Worm (Caenorhabditis elegans) whole organism, late embryonic: ENCODE results near the gene Y38H6C.25.
A peak's percentile ranks its signal among the peaks of the same experiment; 100 is the strongest.

Experiments
- F13H6.1 ChIP-seq: sonication (generic microtip); optimal IDR thresholded peaks from 2 replicates; lab custom pipeline; 2016; ENCODE audit warnings: missing genetic modification characterization, missing compliant biosample characterization
- K02D7.2 ChIP-seq: sonication (generic microtip); optimal IDR thresholded peaks from 2 replicates; lab custom pipeline; 2017; ENCODE audit warnings: mild to moderate bottlenecking, missing genetic modification characterization, missing compliant biosample characterization
- Y22D7AL.16 ChIP-seq: sonication (generic microtip); optimal IDR thresholded peaks from 2 replicates; lab custom pipeline; 2016; ENCODE audit warnings: missing genetic modification characterization, missing compliant biosample characterization
- ahr-1 ChIP-seq: sonication (generic microtip); optimal IDR thresholded peaks from 2 replicates; lab custom pipeline; 2016; ENCODE audit warnings: missing genetic modification characterization, missing compliant biosample characterization
- ama-1 ChIP-seq: fragments of 150-350 bp; optimal IDR thresholded peaks from 2 replicates; lab custom pipeline; 2014
- ceh-19 ChIP-seq: fragments of 200-800 bp; sonication (Bioruptor generic); optimal IDR thresholded peaks from 2 replicates; lab custom pipeline; 2018; ENCODE audit warnings: mild to moderate bottlenecking, missing genetic modification characterization, missing compliant biosample characterization
- ceh-2 ChIP-seq: sonication (generic microtip); optimal IDR thresholded peaks from 2 replicates; lab custom pipeline; 2016; ENCODE audit warnings: missing genotype, missing genetic modification characterization, missing compliant biosample characterization
- ceh-30 ChIP-seq: fragments of 150-350 bp; optimal IDR thresholded peaks from 2 replicates; lab custom pipeline; 2014; ENCODE audit warnings: missing biosample characterization, missing genetic modification characterization
- ceh-48 ChIP-seq: sonication (generic microtip); optimal IDR thresholded peaks from 2 replicates; lab custom pipeline; 2016; ENCODE audit warnings: missing genetic modification characterization, inconsistent platforms, missing compliant biosample characterization
- che-1 ChIP-seq: sonication (generic microtip); optimal IDR thresholded peaks from 2 replicates; lab custom pipeline; 2016; ENCODE audit warnings: mild to moderate bottlenecking, missing genetic modification characterization, missing compliant biosample characterization
- elt-2 ChIP-seq: sonication (generic microtip); optimal IDR thresholded peaks from 2 replicates; lab custom pipeline; 2016; ENCODE audit warnings: missing genetic modification reagents, missing genetic modification characterization, missing compliant biosample characterization
- ets-4 ChIP-seq: sonication (generic microtip); optimal IDR thresholded peaks from 2 replicates; lab custom pipeline; 2016; ENCODE audit warnings: missing genetic modification characterization, missing compliant biosample characterization
- eyg-1 ChIP-seq: sonication (generic microtip); optimal IDR thresholded peaks from 2 replicates; lab custom pipeline; 2016; ENCODE audit warnings: missing genotype, missing genetic modification characterization, missing compliant biosample characterization
- fax-1 ChIP-seq: sonication (generic microtip); optimal IDR thresholded peaks from 2 replicates; lab custom pipeline; 2016; ENCODE audit warnings: missing genotype, missing genetic modification characterization, missing compliant biosample characterization
- fkh-10 ChIP-seq: fragments of 150-350 bp; optimal IDR thresholded peaks from 2 replicates; lab custom pipeline; 2014; ENCODE audit warnings: missing biosample characterization, missing genetic modification reagents, missing genetic modification characterization
- hlh-13 ChIP-seq: fragments of 200-800 bp; sonication (Bioruptor generic); optimal IDR thresholded peaks from 2 replicates; lab custom pipeline; 2018; ENCODE audit warnings: mild to moderate bottlenecking, missing genetic modification characterization, missing compliant biosample characterization
- hlh-6 ChIP-seq: sonication (generic microtip); optimal IDR thresholded peaks from 2 replicates; lab custom pipeline; 2016; ENCODE audit warnings: missing genotype, missing genetic modification characterization, missing compliant biosample characterization
- hlh-8 ChIP-seq: sonication (generic microtip); optimal IDR thresholded peaks from 2 replicates; lab custom pipeline; 2016; ENCODE audit warnings: missing genotype, missing genetic modification characterization, missing compliant biosample characterization
- nhr-11 ChIP-seq: fragments of 150-350 bp; optimal IDR thresholded peaks from 2 replicates; lab custom pipeline; 2014; ENCODE audit warnings: missing biosample characterization, missing genetic modification characterization
- odd-2 ChIP-seq: sonication (generic microtip); optimal IDR thresholded peaks from 2 replicates; lab custom pipeline; 2017; ENCODE audit warnings: antibody characterized with exemption, mild to moderate bottlenecking, missing genetic modification characterization, missing compliant biosample characterization
- pag-3 ChIP-seq: sonication (generic microtip); optimal IDR thresholded peaks from 2 replicates; lab custom pipeline; 2016; ENCODE audit warnings: missing compliant biosample characterization, missing genetic modification characterization, borderline replicate concordance
- pqm-1 ChIP-seq: sonication (generic microtip); optimal IDR thresholded peaks from 2 replicates; lab custom pipeline; 2016; ENCODE audit warnings: missing genetic modification characterization, missing compliant biosample characterization
- pros-1 ChIP-seq: fragments of 150-350 bp; optimal IDR thresholded peaks from 2 replicates; lab custom pipeline; 2014; ENCODE audit warnings: missing biosample characterization, missing genetic modification reagents, missing genetic modification characterization
- rnt-1 ChIP-seq: sonication (generic microtip); optimal IDR thresholded peaks from 2 replicates; lab custom pipeline; 2016; ENCODE audit warnings: missing genetic modification characterization, missing compliant biosample characterization
- sdc-2 ChIP-seq: sonication (generic microtip); optimal IDR thresholded peaks from 2 replicates; lab custom pipeline; 2016; ENCODE audit warnings: missing genotype, missing genetic modification characterization, missing compliant biosample characterization
- sox-2 ChIP-seq: fragments of 200-800 bp; sonication (Bioruptor generic); IDR thresholded peaks from 2 replicates; pipeline ENCODE4 v1.3.6; 2022; ENCODE audit warnings: missing genetic modification reagents, missing genetic modification characterization, missing compliant biosample characterization
- syd-9 ChIP-seq: sonication (generic microtip); optimal IDR thresholded peaks from 2 replicates; lab custom pipeline; 2016; ENCODE audit warnings: mild to moderate bottlenecking, missing genetic modification characterization, moderate library complexity, missing compliant biosample characterization
- tbx-7 ChIP-seq: sonication (generic microtip); optimal IDR thresholded peaks from 2 replicates; lab custom pipeline; 2016; ENCODE audit warnings: missing genotype, missing genetic modification characterization, missing compliant biosample characterization
- unc-42 ChIP-seq: sonication (generic microtip); optimal IDR thresholded peaks from 2 replicates; lab custom pipeline; 2016; ENCODE audit warnings: missing genotype, missing genetic modification characterization, missing compliant biosample characterization
- unc-86 ChIP-seq: sonication (generic microtip); optimal IDR thresholded peaks from 2 replicates; lab custom pipeline; 2016; ENCODE audit warnings: missing genetic modification characterization, missing compliant biosample characterization
- zip-5 ChIP-seq: sonication (generic microtip); optimal IDR thresholded peaks from 2 replicates; lab custom pipeline; 2016; ENCODE audit warnings: missing genetic modification characterization, missing compliant biosample characterization
- ztf-16 ChIP-seq: sonication (generic microtip); optimal IDR thresholded peaks from 2 replicates; lab custom pipeline; 2017; ENCODE audit warnings: missing genetic modification characterization, missing compliant biosample characterization

The Y38H6C.25 gene

ce11 chrV:20522219-20522618, 3.2 kb downstream of the Y38H6C.25 start, which contains the start of the genes Y38H6C.9 and fbxa-150:
Gene Y38H6C.9 (minus strand): TSS chrV:20522270.
Gene fbxa-150 (plus strand): TSS chrV:20522598.
- no peak for TF ChIP-seq rnt-1 (tag; lab: Kevin White, UChicago)
- no peak for TF ChIP-seq Y22D7AL.16 (tag; lab: Kevin White, UChicago)
- TF ChIP-seq unc-86 (tag; lab: Kevin White, UChicago) = no peak
- TF ChIP-seq ceh-19 (GFP tag; lab: Kevin White, UChicago) = no peak
- TF ChIP-seq che-1 (tag; lab: Kevin White, UChicago) = no peak
- TF ChIP-seq sox-2 = no peak
- no peak for TF ChIP-seq syd-9 (tag; lab: Kevin White, UChicago)
- TF ChIP-seq hlh-6 (tag; lab: Kevin White, UChicago) = no peak
- TF ChIP-seq pag-3 (tag; lab: Kevin White, UChicago) = no peak
- no peak for TF ChIP-seq ceh-48
- TF ChIP-seq fax-1 = no peak
- no peak for TF ChIP-seq zip-5
- TF ChIP-seq ztf-16 (tag; lab: Kevin White, UChicago) = no peak
- no peak for TF ChIP-seq nhr-11 (tag; lab: Kevin White, UChicago)
- no peak for TF ChIP-seq ceh-2 (tag; lab: Kevin White, UChicago)
- no peak for TF ChIP-seq F13H6.1 (tag; lab: Kevin White, UChicago)
- TF ChIP-seq, all 69 proteins: peak for 0

ce11 chrV:20525816-20526459, 6.9 kb downstream of the Y38H6C.25 start, which contains the start of the genes srh-166 and Y38H6C.24:
Gene srh-166 (minus strand): TSS chrV:20525866.
Gene Y38H6C.24 (plus strand): TSS chrV:20526435.
- TF ChIP-seq elt-2 (peak; percentile 83), pros-1 (no peak)

ce11 chrV:20527493-20527892, 8.5 kb downstream of the Y38H6C.25 start, which contains the start of gene Y38H6C.13:
Gene Y38H6C.13 (plus strand): TSS chrV:20527793.
- TF ChIP-seq hlh-6 (tag; lab: Kevin White, UChicago) (no peak), pag-3 (tag; lab: Kevin White, UChicago) (no peak)

ce11 chrV:20534072-20534471, 15.0 kb downstream of the Y38H6C.25 start, which contains the start of gene famh-161:
Gene famh-161 (minus strand): TSS chrV:20534172.
- TF ChIP-seq sdc-2 (tag; lab: Kevin White, UChicago) (no peak), eyg-1 (no peak), unc-42 (tag; lab: Kevin White, UChicago) (no peak), ceh-2 (tag; lab: Kevin White, UChicago) (no peak), K02D7.2 (no peak), hlh-13 (GFP tag; lab: Kevin White, UChicago) (no peak), hlh-8 (tag; lab: Kevin White, UChicago) (no peak), odd-2 (tag; lab: Kevin White, UChicago) (no peak), ama-1 (lab: Kevin White, UChicago) (no peak), fkh-10 (GFP tag; lab: Kevin White, UChicago) (no peak), ceh-30 (tag; lab: Kevin White, UChicago) (no peak)

ce11 chrV:20536208-20536607, 17.2 kb downstream of the Y38H6C.25 start, which contains the start of gene Y38H6C.15:
Gene Y38H6C.15 (minus strand): TSS chrV:20536308.
- TF ChIP-seq tbx-7 (tag; lab: Kevin White, UChicago) (no peak), fkh-10 (GFP tag; lab: Kevin White, UChicago) (no peak), pqm-1 (tag; lab: Kevin White, UChicago) (no peak), ets-4 (tag; lab: Kevin White, UChicago) (no peak), sdc-2 (tag; lab: Kevin White, UChicago) (no peak), K02D7.2 (no peak), ahr-1 (tag; lab: Kevin White, UChicago) (no peak), elt-2 (no peak)
